Worm (Caenorhabditis elegans): ENCODE measurements around the gene ctsa-3.2.
"Not testable (repeated sequence)": the region's sequence is repeated elsewhere in the genome, so short reads cannot be mapped to it uniquely, and the experiment has no call there.

ctsa-3.2 gene

ce11 chrII:9861394-9861793 is 13.6 kb upstream of the ctsa-3.2 start, which contains the start of gene chil-3:
TSS of gene chil-3 (minus strand) at chrII:9861494.
- TF ChIP-seq ahr-1 (tag; optimal IDR thresholded peaks at IDR 0.05) (no peak), nhr-11 (tag; optimal IDR thresholded peaks at IDR 0.05) (peak; percentile 48)

- TF ChIP-seq elt-4 (tag; optimal IDR thresholded peaks at IDR 0.05) (no peak), sox-2 (GFP tag; IDR thresholded peaks at IDR 0.05) (no peak), ceh-14 (tag; optimal IDR thresholded peaks at IDR 0.05) (no peak), ama-1 (optimal IDR thresholded peaks at IDR 0.05) (no peak), lim-6 (tag; optimal IDR thresholded peaks at IDR 0.05) (no peak), unc-86 (tag; optimal IDR thresholded peaks at IDR 0.05) (no peak), ceh-48 (tag; optimal IDR thresholded peaks at IDR 0.05) (no peak), ttx-3 (tag; optimal IDR thresholded peaks at IDR 0.05) (no peak), ceh-34 (tag; optimal IDR thresholded peaks at IDR 0.05) (no peak), dve-1 (tag; optimal IDR thresholded peaks at IDR 0.05) (no peak), sdc-2 (tag; optimal IDR thresholded peaks at IDR 0.05) (no peak), K09A11.1 (tag; optimal IDR thresholded peaks at IDR 0.05; ENCODE audit: insufficient read depth) (no peak)
Measured at ce11 chrII:9862147-9862546, 12.8 kb upstream of the ctsa-3.2 start, which contains the start of gene C08H9.18. TSS of gene C08H9.18 (minus strand) at chrII:9862247.

ce11 chrII:9866378-9866777 is 8.6 kb upstream of the ctsa-3.2 start, which contains the start of gene chil-1:
TSS of gene chil-1 (minus strand) at chrII:9866478.
- not testable (repeated sequence) for TF ChIP-seq npax-4, ceh-22, pqm-1 (tag; optimal IDR thresholded peaks at IDR 0.05)

- TF ChIP-seq pros-1 (tag; optimal IDR thresholded peaks at IDR 0.05), result no peak
- no peak for TF ChIP-seq ceh-14 (tag; optimal IDR thresholded peaks at IDR 0.05)
- TF ChIP-seq odd-2 (tag; optimal IDR thresholded peaks at IDR 0.05), result no peak
- no peak for TF ChIP-seq fkh-6 (tag; optimal IDR thresholded peaks at IDR 0.05)
- no peak for TF ChIP-seq unc-86 (tag; optimal IDR thresholded peaks at IDR 0.05)
- TF ChIP-seq nhr-11 (tag; optimal IDR thresholded peaks at IDR 0.05), result no peak
- TF ChIP-seq C08G9.2 (tag; optimal IDR thresholded peaks at IDR 0.05), result no peak
- no peak for TF ChIP-seq lin-11 (tag; optimal IDR thresholded peaks at IDR 0.05)
- no peak for TF ChIP-seq nhr-232 (tag; optimal IDR thresholded peaks at IDR 0.05)
- TF ChIP-seq F13H6.1 (tag; optimal IDR thresholded peaks at IDR 0.05), result no peak
- TF ChIP-seq K09A11.1 (tag; optimal IDR thresholded peaks at IDR 0.05; ENCODE audit: insufficient read depth), result no peak
- TF ChIP-seq elt-2 (tag; optimal IDR thresholded peaks at IDR 0.05), result no peak
- no peak for TF ChIP-seq dve-1 (tag; optimal IDR thresholded peaks at IDR 0.05)
- no peak for TF ChIP-seq madf-2 (tag; optimal IDR thresholded peaks at IDR 0.05)
- TF ChIP-seq ttx-3 (tag; optimal IDR thresholded peaks at IDR 0.05), result no peak
- no peak for TF ChIP-seq sdc-2 (tag; optimal IDR thresholded peaks at IDR 0.05)
- TF ChIP-seq ceh-34 (tag; optimal IDR thresholded peaks at IDR 0.05), result no peak
- TF ChIP-seq dmd-4 (tag; optimal IDR thresholded peaks at IDR 0.05; ENCODE audit: borderline replicate concordance), result no peak
Measured at ce11 chrII:9868207-9868606, 6.8 kb upstream of the ctsa-3.2 start.

- TF ChIP-seq Y22D7AL.16 (tag; optimal IDR thresholded peaks at IDR 0.05) (no peak), nfya-1 (tag; optimal IDR thresholded peaks at IDR 0.05) (peak; percentile 65), pat-9 (tag; optimal IDR thresholded peaks at IDR 0.05) (no peak), K02D7.2 (tag; optimal IDR thresholded peaks at IDR 0.05) (no peak), che-1 (tag; optimal IDR thresholded peaks at IDR 0.05) (no peak), T23F11.4 (GFP tag; optimal IDR thresholded peaks at IDR 0.05) (no peak)
Measured at ce11 chrII:9868698-9869097, 6.3 kb upstream of the ctsa-3.2 start, which contains the start of gene old-1. TSS of gene old-1 (minus strand) at chrII:9868747.

DNA sequence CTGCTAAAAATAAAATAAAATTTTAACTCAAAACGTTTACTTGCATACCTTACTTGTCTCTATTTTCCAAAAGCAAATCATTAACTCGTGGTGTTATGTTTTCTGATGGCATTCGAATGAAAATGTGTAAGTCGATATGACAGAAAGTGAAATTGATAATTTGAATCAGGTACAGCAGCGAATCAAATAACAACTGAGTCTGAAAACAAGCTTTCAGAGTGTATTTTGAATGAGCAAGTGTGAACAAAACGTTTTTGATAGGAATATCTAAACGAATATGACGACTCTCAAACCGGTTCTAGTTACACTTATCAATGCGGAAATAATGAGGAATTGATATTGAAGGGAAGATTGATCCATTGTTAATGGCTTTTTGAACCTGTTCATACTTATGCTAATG is 3.9 kb upstream of the ctsa-3.2 start, which contains the start of gene chil-7:
Gene chil-7 (minus strand): TSS at position 112 of the 400 bp plus-strand sequence.
- no peak for TF ChIP-seq nfya-1 (tag; optimal IDR thresholded peaks at IDR 0.05)
- no peak for TF ChIP-seq npax-4 (tag; optimal IDR thresholded peaks at IDR 0.05)
- no peak for TF ChIP-seq unc-86 (tag; optimal IDR thresholded peaks at IDR 0.05)
- no peak for TF ChIP-seq hlh-15 (tag; optimal IDR thresholded peaks at IDR 0.05)

Measured in whole organism, late embryonic.